Worm (Caenorhabditis elegans): ENCODE results near the gene C23G10.2.

C23G10.2 gene

DNA sequence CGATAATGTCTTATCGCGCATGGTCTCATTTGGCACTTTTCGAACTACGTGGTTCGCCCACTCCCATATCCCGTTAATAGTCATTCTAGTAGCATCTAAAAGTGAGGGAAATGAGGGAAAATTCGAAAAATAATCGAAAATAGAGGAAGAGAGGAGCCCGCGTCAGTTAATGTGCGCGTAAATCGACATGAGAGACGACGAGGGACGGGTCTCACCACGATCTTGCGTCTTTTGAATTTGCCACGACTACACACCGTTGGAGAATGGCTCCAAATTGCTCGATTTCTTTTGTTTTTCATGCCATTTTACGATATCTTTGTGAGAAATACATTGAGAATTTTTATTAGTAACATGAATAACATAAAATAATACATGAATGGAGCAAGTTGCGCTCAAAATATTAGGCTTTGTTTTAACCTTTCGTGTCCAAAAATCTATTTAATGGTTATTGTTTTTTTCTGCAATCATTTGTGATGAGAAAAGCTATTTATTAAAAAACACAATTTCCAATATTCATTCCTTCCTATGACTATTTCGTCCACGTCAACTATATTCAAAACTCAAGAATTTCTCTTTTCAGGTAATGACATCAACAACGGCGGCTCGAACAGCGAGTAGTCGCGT lies 40.3 kb downstream of the C23G10.2 start, which contains the start of the genes gen-1 and stt-3:
gen-1 (minus strand) TSS at position 95 of the 624 bp plus-strand sequence.
stt-3 (plus strand) TSS at position 574 of the 624 bp plus-strand sequence.
- TF ChIP-seq mes-2 (tag; optimal IDR thresholded peaks at IDR 0.05; ENCODE audit: poor library complexity, severe bottlenecking) = peak; percentile 0
- no peak for TF ChIP-seq mxl-2 (GFP tag; conservative IDR thresholded peaks at IDR 0.05)
- no peak for TF ChIP-seq aha-1 (tag)
- no peak for TF ChIP-seq Y105C5A.15 (GFP tag; IDR thresholded peaks at IDR 0.05)
- no peak for TF ChIP-seq daf-19 (GFP tag; conservative IDR thresholded peaks at IDR 0.05)
- TF ChIP-seq dpl-1 (GFP tag; optimal IDR thresholded peaks at IDR 0.05) = peak; percentile 27
- TF ChIP-seq Y75B8A.6 (GFP tag; IDR thresholded peaks at IDR 0.05) = no peak
- TF ChIP-seq hlh-30 (tag; optimal IDR thresholded peaks at IDR 0.05; ENCODE audit: insufficient read depth) = no peak
- no peak for TF ChIP-seq tag-97 (GFP tag; IDR thresholded peaks at IDR 0.05)
- no peak for TF ChIP-seq T20F7.1 (GFP tag; optimal IDR thresholded peaks at IDR 0.05)
- TF ChIP-seq R02D3.7 (tag; optimal IDR thresholded peaks at IDR 0.05) = peak; percentile 76

DNA sequence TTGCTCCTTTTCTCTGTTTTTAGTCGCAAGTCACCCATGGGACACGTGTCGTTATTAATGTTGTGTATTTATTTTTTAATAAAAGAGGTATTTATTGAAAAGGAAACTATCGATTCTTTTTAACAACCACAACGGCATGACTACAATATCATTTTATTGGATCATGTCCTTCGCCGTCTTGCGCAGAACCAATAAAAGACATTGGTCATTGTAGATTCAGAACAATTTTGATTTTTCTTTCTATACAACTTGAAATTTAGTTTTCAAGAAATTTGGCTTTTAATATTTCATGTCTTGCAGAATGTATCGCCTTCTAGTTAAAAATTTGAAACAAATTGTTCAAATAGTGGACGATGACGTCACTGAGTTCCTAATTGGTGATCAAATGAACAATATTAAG lies 43.6 kb downstream of the C23G10.2 start, which contains the start of gene amdh-1:
amdh-1 (plus strand) TSS at position 301 of the 400 bp plus-strand sequence.
- TF ChIP-seq madf-9 (GFP tag; conservative IDR thresholded peaks at IDR 0.05) (no peak), pha-4 (GFP tag; IDR thresholded peaks at IDR 0.05) (no peak), pha-4 (tag; optimal IDR thresholded peaks at IDR 0.05) (no peak), F44E2.7 (GFP tag; IDR thresholded peaks at IDR 0.05) (no peak)

DNA sequence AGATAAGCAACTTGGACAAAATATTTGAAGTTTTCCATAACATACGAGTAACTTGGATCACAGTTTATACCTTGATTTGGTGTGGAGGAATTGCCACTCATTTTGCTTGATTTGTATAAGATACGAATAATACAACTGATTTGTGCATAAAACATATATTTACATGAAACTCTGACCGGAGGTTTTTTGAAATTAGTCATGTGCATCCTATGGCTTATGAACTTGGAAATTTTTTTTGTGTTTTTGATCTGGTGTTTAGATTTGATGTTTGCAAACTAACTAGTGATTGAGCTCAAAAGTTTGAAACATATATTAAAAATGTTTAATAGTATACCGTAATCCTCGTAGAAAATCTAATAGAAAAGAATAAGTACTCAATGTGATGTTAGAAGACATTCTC lies 46.9 kb downstream of the C23G10.2 start, which contains the start of gene srg-8:
srg-8 (minus strand) TSS at position 101 of the 400 bp plus-strand sequence.
- TF ChIP-seq mes-2 (tag; optimal IDR thresholded peaks at IDR 0.05; ENCODE audit: poor library complexity, severe bottlenecking) = no peak
- no peak for TF ChIP-seq dmd-6 (GFP tag; IDR thresholded peaks at IDR 0.05)
- TF ChIP-seq gei-8 (GFP tag; optimal IDR thresholded peaks at IDR 0.05) = no peak
- TF ChIP-seq mep-1 (tag; optimal IDR thresholded peaks at IDR 0.05) = no peak
- TF ChIP-seq nhr-6 (tag; optimal IDR thresholded peaks at IDR 0.05) = no peak
- no peak for TF ChIP-seq daf-16 (GFP tag; optimal IDR thresholded peaks at IDR 0.05)
- no peak for TF ChIP-seq daf-16 (tag; optimal IDR thresholded peaks at IDR 0.05)
- no peak for TF ChIP-seq T26A8.4 (GFP tag; IDR thresholded peaks at IDR 0.05)
- no peak for TF ChIP-seq zip-2 (tag; optimal IDR thresholded peaks at IDR 0.05)
- no peak for TF ChIP-seq ctbp-1 (GFP tag; IDR thresholded peaks at IDR 0.05)
- TF ChIP-seq Y105C5A.15 (GFP tag; IDR thresholded peaks at IDR 0.05) = no peak
- TF ChIP-seq lin-39 (tag; optimal IDR thresholded peaks at IDR 0.05) = no peak
- TF ChIP-seq lin-15B (tag; optimal IDR thresholded peaks at IDR 0.05) = no peak
- no peak for TF ChIP-seq ceh-20 (GFP tag; IDR thresholded peaks at IDR 0.05)
- no peak for TF ChIP-seq nhr-77 (tag; optimal IDR thresholded peaks at IDR 0.05)
- TF ChIP-seq F44E2.7 (GFP tag; IDR thresholded peaks at IDR 0.05) = no peak
- no peak for TF ChIP-seq saeg-2 (GFP tag; IDR thresholded peaks at IDR 0.05)
- no peak for TF ChIP-seq hlh-11 (tag; optimal IDR thresholded peaks at IDR 0.05)
- TF ChIP-seq lin-13 (GFP tag; optimal IDR thresholded peaks at IDR 0.05) = no peak
- no peak for TF ChIP-seq ceh-32 (tag; optimal IDR thresholded peaks at IDR 0.05; ENCODE audit: poor library complexity)
- TF ChIP-seq ztf-11 (tag; optimal IDR thresholded peaks at IDR 0.05) = no peak

DNA sequence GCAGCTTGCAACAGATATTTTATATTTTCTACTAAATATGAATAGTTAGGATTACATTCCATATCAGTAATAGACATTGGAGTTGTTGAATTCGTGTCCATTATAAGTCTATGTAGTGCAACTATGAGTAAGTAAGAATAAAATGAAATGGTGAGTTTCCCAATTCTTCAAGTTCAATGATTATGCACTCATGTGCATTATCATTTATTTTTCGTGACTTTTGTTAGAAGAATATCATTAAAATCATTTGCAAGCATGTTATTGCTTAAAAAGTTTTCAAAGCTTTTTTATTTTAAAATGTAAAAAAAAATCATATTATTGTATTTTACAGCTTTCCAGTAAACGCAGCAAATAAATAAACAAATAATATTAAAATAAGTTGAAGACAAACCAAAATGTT lies 48.8 kb downstream of the C23G10.2 start, which contains the start of gene srg-9:
srg-9 (minus strand) TSS at position 101 of the 400 bp plus-strand sequence.
- TF ChIP-seq pqm-1 (tag; optimal IDR thresholded peaks at IDR 0.05) = no peak
- no peak for TF ChIP-seq lin-15B (tag; optimal IDR thresholded peaks at IDR 0.05)
- TF ChIP-seq Y75B8A.6 (GFP tag; IDR thresholded peaks at IDR 0.05) = no peak
- no peak for TF ChIP-seq F37D6.2 (tag; optimal IDR thresholded peaks at IDR 0.05)
- TF ChIP-seq ctbp-1 (GFP tag; IDR thresholded peaks at IDR 0.05) = no peak
- no peak for TF ChIP-seq ceh-82 (tag; optimal IDR thresholded peaks at IDR 0.05)
- no peak for TF ChIP-seq hif-1 (tag; optimal IDR thresholded peaks at IDR 0.05)
